Worm (Caenorhabditis elegans) whole organism, young adult: ENCODE data around the gene C53B7.3.

Source experiments
- F37B4.10 ChIP-seq: fragments of 200-800 bp; sonication (Bioruptor generic); IDR thresholded peaks from 2 replicates; pipeline ENCODE4 v1.3.6; 2022; ENCODE audit warnings: missing genetic modification characterization, missing compliant biosample characterization
- K12H6.12 ChIP-seq: fragments of 200-800 bp; sonication (Bioruptor generic); optimal IDR thresholded peaks from 2 replicates; lab custom pipeline; 2018; ENCODE audit warnings: mild to moderate bottlenecking, missing genetic modification characterization, missing compliant biosample characterization
- T07F8.4 ChIP-seq: sonication (generic microtip); optimal IDR thresholded peaks from 2 replicates; lab custom pipeline; 2016; ENCODE audit warnings: mild to moderate bottlenecking, missing genetic modification characterization, moderate library complexity, missing compliant biosample characterization
- hlh-26 ChIP-seq: fragments of 200-800 bp; sonication (Bioruptor generic); conservative IDR thresholded peaks from 2 replicates; pipeline ENCODE4 v1.3.6; 2022; ENCODE audit warnings: missing genetic modification reagents, missing genetic modification characterization, missing compliant biosample characterization
- nfya-1 ChIP-seq: sonication (generic microtip); optimal IDR thresholded peaks from 2 replicates; lab custom pipeline; 2017; ENCODE audit warnings: antibody characterized with exemption, missing compliant biosample characterization, missing genetic modification characterization, borderline replicate concordance; ENCODE audit not compliant: insufficient read depth
- nfyb-1 ChIP-seq: fragments of 200-800 bp; sonication (Bioruptor generic); IDR thresholded peaks from 2 replicates; pipeline ENCODE4 v1.3.6; 2022; ENCODE audit warnings: missing genetic modification reagents, missing genetic modification characterization, missing compliant biosample characterization
- ztf-25 ChIP-seq: fragments of 200-800 bp; sonication (Bioruptor generic); IDR thresholded peaks from 2 replicates; pipeline ENCODE4 v1.3.6; 2022; ENCODE audit warnings: missing genetic modification reagents, missing genetic modification characterization, missing compliant biosample characterization

- TF ChIP-seq T07F8.4 (tag; lab: Kevin White, UChicago) (no peak), hlh-26 (GFP tag; lab: Robert Waterston, UW) (no peak), nfya-1 (no peak), K12H6.12 (tag; lab: Kevin White, UChicago) (no peak), F37B4.10 (GFP tag; lab: Robert Waterston, UW) (no peak), ztf-25 (GFP tag; lab: Robert Waterston, UW) (no peak), nfyb-1 (GFP tag; lab: Robert Waterston, UW) (no peak)
Measured at ce11 chrX:6884439-6884838, 39.9 kb downstream of the C53B7.3 start.
